Fruit fly (Drosophila melanogaster): Measurements from ENCODE around the gene NimC3.

DNA sequence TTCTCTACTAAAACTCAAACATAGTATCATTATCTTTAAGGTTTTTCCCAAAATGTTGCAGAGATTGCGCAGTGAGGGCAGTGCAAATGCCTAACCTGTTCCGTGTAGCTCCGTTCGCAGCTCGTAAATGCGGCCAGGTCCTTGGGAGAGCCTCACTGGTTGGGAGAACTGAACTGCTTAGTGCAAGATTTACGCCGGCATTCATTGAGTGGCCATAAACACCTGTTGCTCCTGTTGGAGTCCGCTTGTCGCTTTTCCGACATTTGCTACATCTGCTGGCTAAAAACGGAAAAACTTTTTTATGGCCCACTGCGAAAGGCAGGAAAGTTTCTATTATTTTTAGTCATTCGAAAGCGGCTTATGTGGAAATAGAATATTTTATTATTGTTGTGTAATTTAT is 18.1 kb downstream of the NimC3 start:
- no peak for TF ChIP-seq CG16779 (tag; optimal IDR thresholded peaks at IDR 0.05)
- TF ChIP-seq CG4318 (GFP tag; optimal IDR thresholded peaks at IDR 0.05) = no peak
- no peak for TF ChIP-seq CG6276 (GFP tag; optimal IDR thresholded peaks at IDR 0.05)
- no peak for TF ChIP-seq Smox (GFP tag; optimal IDR thresholded peaks at IDR 0.05)
- no peak for TF ChIP-seq svp (GFP tag)
- TF ChIP-seq spab (GFP tag; optimal IDR thresholded peaks at IDR 0.05) = no peak

All from whole organism, prepupa.